Fruit fly (Drosophila melanogaster) whole organism, pupa: ENCODE data around the gene Cand1.
A peak's percentile ranks its signal among the peaks of the same experiment; 100 is the strongest.

Source experiments
- CG10348 ChIP-seq: fragments of 200-800 bp; sonication (Bioruptor generic); IDR thresholded peaks from 2 replicates; pipeline ENCODE4 v1.3.6; 2022; ENCODE audit warnings: missing biosample characterization, missing genetic modification characterization
- CG12605 ChIP-seq: fragments of 200-800 bp; sonication (Bioruptor generic); IDR thresholded peaks from 2 replicates; pipeline ENCODE4 v1.3.6; 2022; ENCODE audit warnings: missing biosample characterization, missing genetic modification characterization
- CG13204 ChIP-seq: fragments of 200-800 bp; sonication (Bioruptor generic); optimal IDR thresholded peaks from 2 replicates; lab custom pipeline; 2018; ENCODE audit warnings: missing biosample characterization, mild to moderate bottlenecking, missing genetic modification characterization, moderate library complexity
- CG14655 ChIP-seq: fragments of 200-800 bp; sonication (Bioruptor generic); optimal IDR thresholded peaks from 3 replicates; lab custom pipeline; 2017; ENCODE audit warnings: mild to moderate bottlenecking, missing biosample characterization, missing genetic modification reagents, missing genetic modification characterization
- CG15710 ChIP-seq: fragments of 200-800 bp; sonication (Bioruptor generic); optimal IDR thresholded peaks from 2 replicates; lab custom pipeline; 2018; ENCODE audit warnings: missing biosample characterization, mild to moderate bottlenecking, missing genetic modification characterization, moderate library complexity
- CG17806 ChIP-seq: fragments of 200-800 bp; sonication (Bioruptor generic); optimal IDR thresholded peaks from 2 replicates; lab custom pipeline; 2018; ENCODE audit warnings: missing biosample characterization, mild to moderate bottlenecking, missing genetic modification characterization, moderate library complexity
- CG32121 ChIP-seq: fragments of 200-800 bp; sonication (Bioruptor generic); IDR thresholded peaks from 2 replicates; pipeline ENCODE4 v1.3.6; 2022; ENCODE audit warnings: missing biosample characterization, missing genetic modification characterization
- CG34367 ChIP-seq: fragments of 200-800 bp; sonication (Bioruptor generic); optimal IDR thresholded peaks from 2 replicates; lab custom pipeline; 2018; ENCODE audit warnings: missing biosample characterization, mild to moderate bottlenecking, missing genetic modification characterization
- CG4496 ChIP-seq: fragments of 200-800 bp; sonication (Bioruptor generic); IDR thresholded peaks from 3 replicates; pipeline ENCODE4 v1.3.6; 2022; ENCODE audit warnings: missing biosample characterization, missing genetic modification characterization
- CG8159 ChIP-seq: fragments of 200-800 bp; sonication (Bioruptor generic); optimal IDR thresholded peaks from 3 replicates; lab custom pipeline; 2018; ENCODE audit warnings: missing biosample characterization, mild to moderate bottlenecking, missing genetic modification characterization, moderate library complexity
- CG8301 ChIP-seq: fragments of 200-800 bp; sonication (Bioruptor generic); optimal IDR thresholded peaks from 2 replicates; lab custom pipeline; 2018; ENCODE audit warnings: missing biosample characterization, mild to moderate bottlenecking, missing genetic modification characterization
- CG9948 ChIP-seq: fragments of 200-800 bp; sonication (Bioruptor generic); optimal IDR thresholded peaks from 2 replicates; lab custom pipeline; 2018; ENCODE audit warnings: missing biosample characterization, mild to moderate bottlenecking, missing genetic modification characterization, moderate library complexity
- D1 ChIP-seq: fragments of 200-800 bp; sonication (Bioruptor generic); optimal IDR thresholded peaks from 2 replicates; lab custom pipeline; 2018; ENCODE audit warnings: missing biosample characterization, mild to moderate bottlenecking, missing genetic modification characterization, moderate library complexity
- EcR ChIP-seq: fragments of 200-800 bp; sonication (Bioruptor generic); optimal IDR thresholded peaks from 3 replicates; lab custom pipeline; 2019; ENCODE audit warnings: missing biosample characterization, missing genetic modification characterization, mild to moderate bottlenecking, moderate library complexity, missing genetic modification reagents
- Ets98B ChIP-seq: fragments of 200-800 bp; sonication (Bioruptor generic); IDR thresholded peaks from 2 replicates; pipeline ENCODE4 v1.3.6; 2022; ENCODE audit warnings: missing biosample characterization, missing genetic modification characterization
- Pif1A ChIP-seq: fragments of 200-800 bp; sonication (Bioruptor generic); optimal IDR thresholded peaks from 3 replicates; lab custom pipeline; 2016; ENCODE audit warnings: missing biosample characterization, missing genetic modification characterization
- Pif1B ChIP-seq: fragments of 200-800 bp; sonication (Bioruptor generic); optimal IDR thresholded peaks from 3 replicates; lab custom pipeline; 2016; ENCODE audit warnings: missing biosample characterization, missing genetic modification characterization
- Snoo ChIP-seq: fragments of 200-800 bp; sonication (Bioruptor generic); optimal IDR thresholded peaks from 3 replicates; lab custom pipeline; 2017; ENCODE audit warnings: missing biosample characterization, mild to moderate bottlenecking, missing genetic modification characterization, inconsistent platforms
- fd96Ca ChIP-seq: fragments of 200-800 bp; sonication (Bioruptor generic); IDR thresholded peaks from 3 replicates; pipeline ENCODE4 v1.3.6; 2022; ENCODE audit warnings: missing biosample characterization, missing genetic modification characterization
- gl ChIP-seq: fragments of 200-800 bp; sonication (Bioruptor generic); optimal IDR thresholded peaks from 2 replicates; lab custom pipeline; 2018; ENCODE audit warnings: missing biosample characterization, mild to moderate bottlenecking, missing genetic modification characterization
- rn ChIP-seq: fragments of 200-800 bp; sonication (Bioruptor generic); IDR thresholded peaks from 2 replicates; pipeline ENCODE4 v1.3.6; 2022; ENCODE audit warnings: missing biosample characterization, missing genetic modification characterization

Cand1 gene

dm6 chr2L:10356508-10356907 lies 6.0 kb downstream of the Cand1 start, which contains the start of the genes CtsL4 and ClpP:
Gene CtsL4, minus strand, starts transcription at chr2L:10356597.
Gene ClpP, plus strand, starts transcription at chr2L:10356795.
- no peak for TF ChIP-seq CG13204 (GFP tag; lab: Kevin White, UChicago)
- no peak for TF ChIP-seq CG14655 (GFP tag; lab: Kevin White, UChicago)
- TF ChIP-seq Ets98B, result no peak
- no peak for TF ChIP-seq CG4496 (GFP tag; lab: Robert Waterston, UW)
- no peak for TF ChIP-seq Pif1B
- peak; percentile 26 for TF ChIP-seq CG17806 (tag; lab: Kevin White, UChicago)
- TF ChIP-seq D1 (tag; lab: Kevin White, UChicago), result no peak
- no peak for TF ChIP-seq fd96Ca (GFP tag; lab: Robert Waterston, UW)
- TF ChIP-seq EcR, result no peak
- peak; percentile 42 for TF ChIP-seq Snoo (tag; lab: Kevin White, UChicago)
- TF ChIP-seq CG8301, result no peak
- TF ChIP-seq CG9948 (tag; lab: Kevin White, UChicago), result no peak
- TF ChIP-seq CG12605 (GFP tag; lab: Robert Waterston, UW), result no peak
- no peak for TF ChIP-seq CG32121
- peak; percentile 51 for TF ChIP-seq CG15710
- TF ChIP-seq rn (GFP tag; lab: Robert Waterston, UW), result no peak
- no peak for TF ChIP-seq Pif1A (GFP tag; lab: Kevin White, UChicago)
- TF ChIP-seq CG8159 (tag; lab: Kevin White, UChicago), result no peak
- TF ChIP-seq CG34367 (tag; lab: Kevin White, UChicago), result peak; percentile 49
- no peak for TF ChIP-seq gl (tag; lab: Kevin White, UChicago)
- no peak for TF ChIP-seq CG10348 (GFP tag; lab: Robert Waterston, UW)

dm6 chr2L:10353871-10354270 lies 8.6 kb downstream of the Cand1 start, which contains the start of gene CG34367:
Gene CG34367, minus strand, starts transcription at chr2L:10353905.
- TF ChIP-seq Pif1B (no peak), CG4496 (GFP tag; lab: Robert Waterston, UW) (no peak), CG34367 (tag; lab: Kevin White, UChicago) (no peak), rn (GFP tag; lab: Robert Waterston, UW) (no peak), CG9948 (tag; lab: Kevin White, UChicago) (no peak), gl (tag; lab: Kevin White, UChicago) (no peak), CG10348 (GFP tag; lab: Robert Waterston, UW) (no peak), CG8301 (no peak), EcR (no peak), Snoo (tag; lab: Kevin White, UChicago) (no peak), CG14655 (GFP tag; lab: Kevin White, UChicago) (no peak), Ets98B (no peak)

DNA sequence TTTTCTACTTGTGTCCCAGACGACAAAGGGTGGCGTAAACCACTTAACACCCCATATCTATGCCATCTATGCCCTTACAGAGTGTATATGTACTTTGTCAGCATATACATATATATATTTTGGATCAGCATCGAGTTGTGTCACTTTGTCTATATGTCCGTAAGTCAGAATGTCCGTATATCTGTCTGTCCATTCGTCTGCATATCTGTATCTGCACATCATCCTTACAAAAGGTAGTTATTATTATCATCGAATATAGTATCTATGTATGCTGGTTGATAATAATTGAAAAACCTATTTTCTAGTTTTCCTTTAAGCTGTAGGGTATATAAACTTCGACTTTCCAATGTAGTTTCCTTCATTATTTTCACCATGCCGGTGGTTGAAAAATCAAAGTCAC lies 11.4 kb downstream of the Cand1 start:
- no peak for TF ChIP-seq CG8159 (tag; lab: Kevin White, UChicago)
- no peak for TF ChIP-seq rn (GFP tag; lab: Robert Waterston, UW)
- no peak for TF ChIP-seq CG14655 (GFP tag; lab: Kevin White, UChicago)
- TF ChIP-seq CG13204 (GFP tag; lab: Kevin White, UChicago), result no peak
- TF ChIP-seq Pif1B, result no peak
- no peak for TF ChIP-seq D1 (tag; lab: Kevin White, UChicago)
- no peak for TF ChIP-seq gl (tag; lab: Kevin White, UChicago)
- TF ChIP-seq CG34367 (tag; lab: Kevin White, UChicago), result no peak
- TF ChIP-seq Snoo (tag; lab: Kevin White, UChicago), result no peak
- no peak for TF ChIP-seq CG4496 (GFP tag; lab: Robert Waterston, UW)
- TF ChIP-seq EcR, result no peak
- TF ChIP-seq fd96Ca (GFP tag; lab: Robert Waterston, UW), result no peak
- no peak for TF ChIP-seq CG12605 (GFP tag; lab: Robert Waterston, UW)
- TF ChIP-seq CG32121, result no peak
- no peak for TF ChIP-seq Ets98B
- no peak for TF ChIP-seq CG17806 (tag; lab: Kevin White, UChicago)
- TF ChIP-seq CG9948 (tag; lab: Kevin White, UChicago), result no peak
- TF ChIP-seq Pif1A (GFP tag; lab: Kevin White, UChicago), result no peak
- TF ChIP-seq, all 21 proteins: peak for 0

DNA sequence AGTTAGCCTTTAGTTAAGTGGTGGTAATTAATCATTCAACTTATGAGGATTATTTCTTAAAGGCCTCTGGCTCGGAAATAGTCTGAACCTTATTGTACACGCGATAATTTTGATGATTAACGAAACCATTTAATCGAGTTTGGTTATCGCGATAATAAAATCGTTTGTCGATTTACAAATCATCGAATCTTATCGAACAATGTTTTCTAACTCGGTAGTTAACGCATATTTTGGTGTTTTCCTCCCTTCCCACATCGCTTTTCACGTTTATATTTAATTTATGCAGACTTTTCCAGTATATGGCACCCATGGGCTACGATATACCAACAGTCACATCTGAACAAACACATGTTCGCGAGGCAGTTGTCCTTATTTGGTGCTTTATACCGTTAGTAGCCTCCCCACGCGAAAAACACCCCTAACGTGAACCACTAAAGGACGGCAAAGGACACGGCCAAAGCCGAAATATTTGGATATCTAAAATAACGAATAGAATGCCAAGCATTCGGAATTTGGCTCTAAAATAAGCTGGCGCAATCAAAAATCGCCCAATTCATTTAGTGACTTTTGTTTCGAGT lies 18.4 kb downstream of the Cand1 start, which contains the start of gene Frmd5:
TSS of gene Frmd5 (plus strand) at position 414 of the 578 bp plus-strand sequence.
- TF ChIP-seq CG4496 (GFP tag; lab: Robert Waterston, UW) (no peak), CG13204 (GFP tag; lab: Kevin White, UChicago) (no peak), rn (GFP tag; lab: Robert Waterston, UW) (no peak), CG32121 (no peak), CG10348 (GFP tag; lab: Robert Waterston, UW) (no peak), Pif1B (no peak), CG12605 (GFP tag; lab: Robert Waterston, UW) (no peak), CG9948 (tag; lab: Kevin White, UChicago) (no peak), gl (tag; lab: Kevin White, UChicago) (no peak), Ets98B (no peak), CG17806 (tag; lab: Kevin White, UChicago) (no peak), CG15710 (no peak), Pif1A (GFP tag; lab: Kevin White, UChicago) (no peak), D1 (tag; lab: Kevin White, UChicago) (no peak), fd96Ca (GFP tag; lab: Robert Waterston, UW) (no peak), CG14655 (GFP tag; lab: Kevin White, UChicago) (no peak), CG8301 (no peak), EcR (no peak), CG8159 (tag; lab: Kevin White, UChicago) (no peak), CG34367 (tag; lab: Kevin White, UChicago) (no peak)

DNA sequence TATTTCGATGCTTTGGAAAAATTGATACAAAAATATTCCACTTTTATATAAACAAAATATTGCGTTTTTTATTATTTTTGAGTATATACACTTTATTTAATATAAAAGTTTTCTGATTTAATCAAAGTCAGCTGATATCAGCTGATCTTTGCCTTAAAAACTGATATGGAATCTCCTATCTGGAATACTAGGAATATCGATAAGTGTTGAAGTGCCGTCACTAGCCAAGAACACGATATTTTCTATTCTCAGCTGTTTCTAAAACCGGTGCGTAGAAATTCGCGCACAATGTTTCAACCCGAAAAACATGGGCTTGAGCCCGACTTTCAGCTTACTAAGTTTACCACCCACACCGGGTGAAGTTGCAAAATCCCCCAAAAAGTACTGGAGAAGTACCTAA lies 20.0 kb downstream of the Cand1 start, which contains the start of gene Sps2:
TSS of gene Sps2 (plus strand) at position 124 of the 400 bp plus-strand sequence.
- no peak for TF ChIP-seq D1 (tag; lab: Kevin White, UChicago)
- no peak for TF ChIP-seq Pif1A (GFP tag; lab: Kevin White, UChicago)
- no peak for TF ChIP-seq CG8301
- no peak for TF ChIP-seq Ets98B
- TF ChIP-seq CG9948 (tag; lab: Kevin White, UChicago), result no peak
- TF ChIP-seq gl (tag; lab: Kevin White, UChicago), result no peak
- TF ChIP-seq rn (GFP tag; lab: Robert Waterston, UW), result no peak
- no peak for TF ChIP-seq CG32121
- no peak for TF ChIP-seq fd96Ca (GFP tag; lab: Robert Waterston, UW)
- TF ChIP-seq CG17806 (tag; lab: Kevin White, UChicago), result no peak
- TF ChIP-seq CG4496 (GFP tag; lab: Robert Waterston, UW), result no peak
- no peak for TF ChIP-seq CG8159 (tag; lab: Kevin White, UChicago)
- no peak for TF ChIP-seq CG15710
- no peak for TF ChIP-seq Snoo (tag; lab: Kevin White, UChicago)
